Worm (Caenorhabditis elegans) whole organism, late embryonic: ENCODE data around the gene F43C11.7.

ENCODE experiments used
- C08G9.2 ChIP-seq: sonication (generic microtip); optimal IDR thresholded peaks from 2 replicates; lab custom pipeline; 2016; ENCODE audit warnings: mild to moderate bottlenecking, missing genetic modification characterization, moderate library complexity, missing compliant biosample characterization
- F13H6.1 ChIP-seq: sonication (generic microtip); optimal IDR thresholded peaks from 2 replicates; lab custom pipeline; 2016; ENCODE audit warnings: missing genetic modification characterization, missing compliant biosample characterization
- K02D7.2 ChIP-seq: sonication (generic microtip); optimal IDR thresholded peaks from 2 replicates; lab custom pipeline; 2017; ENCODE audit warnings: mild to moderate bottlenecking, missing genetic modification characterization, missing compliant biosample characterization
- Y22D7AL.16 ChIP-seq: sonication (generic microtip); optimal IDR thresholded peaks from 2 replicates; lab custom pipeline; 2016; ENCODE audit warnings: missing genetic modification characterization, missing compliant biosample characterization
- ahr-1 ChIP-seq: sonication (generic microtip); optimal IDR thresholded peaks from 2 replicates; lab custom pipeline; 2016; ENCODE audit warnings: missing genetic modification characterization, missing compliant biosample characterization
- ceh-14 ChIP-seq: sonication (generic microtip); optimal IDR thresholded peaks from 2 replicates; lab custom pipeline; 2016; ENCODE audit warnings: missing genotype, missing genetic modification characterization, missing compliant biosample characterization
- ceh-19 ChIP-seq: fragments of 200-800 bp; sonication (Bioruptor generic); optimal IDR thresholded peaks from 2 replicates; lab custom pipeline; 2018; ENCODE audit warnings: mild to moderate bottlenecking, missing genetic modification characterization, missing compliant biosample characterization
- ceh-2 ChIP-seq: sonication (generic microtip); optimal IDR thresholded peaks from 2 replicates; lab custom pipeline; 2016; ENCODE audit warnings: missing genotype, missing genetic modification characterization, missing compliant biosample characterization
- ceh-22 ChIP-seq: sonication (generic microtip); optimal IDR thresholded peaks from 2 replicates; lab custom pipeline; 2017; ENCODE audit warnings: missing biosample characterization, missing genetic modification characterization
- ceh-24 ChIP-seq: sonication (generic microtip); optimal IDR thresholded peaks from 2 replicates; lab custom pipeline; 2016; ENCODE audit warnings: mild to moderate bottlenecking, missing genetic modification characterization, missing compliant biosample characterization
- ceh-31 ChIP-seq: sonication (generic microtip); optimal IDR thresholded peaks from 2 replicates; lab custom pipeline; 2016; ENCODE audit warnings: missing genetic modification characterization, missing compliant biosample characterization
- ceh-34 ChIP-seq: sonication (generic microtip); optimal IDR thresholded peaks from 2 replicates; lab custom pipeline; 2016; ENCODE audit warnings: mild to moderate bottlenecking, missing genetic modification characterization, missing compliant biosample characterization
- ceh-48 ChIP-seq: sonication (generic microtip); optimal IDR thresholded peaks from 2 replicates; lab custom pipeline; 2016; ENCODE audit warnings: missing genetic modification characterization, inconsistent platforms, missing compliant biosample characterization
- ceh-6 ChIP-seq: fragments of 200-800 bp; sonication (Bioruptor generic); optimal IDR thresholded peaks from 2 replicates; lab custom pipeline; 2018; ENCODE audit warnings: mild to moderate bottlenecking, missing genetic modification characterization, missing compliant biosample characterization
- che-1 ChIP-seq: sonication (generic microtip); optimal IDR thresholded peaks from 2 replicates; lab custom pipeline; 2016; ENCODE audit warnings: mild to moderate bottlenecking, missing genetic modification characterization, missing compliant biosample characterization
- dmd-4 ChIP-seq: sonication (generic microtip); optimal IDR thresholded peaks from 2 replicates; lab custom pipeline; 2016; ENCODE audit warnings: borderline replicate concordance, missing genetic modification characterization, missing compliant biosample characterization
- dve-1 ChIP-seq: sonication (generic microtip); optimal IDR thresholded peaks from 2 replicates; lab custom pipeline; 2017; ENCODE audit warnings: antibody characterized with exemption, mild to moderate bottlenecking, missing genetic modification characterization, missing compliant biosample characterization
- elt-2 ChIP-seq: sonication (generic microtip); optimal IDR thresholded peaks from 2 replicates; lab custom pipeline; 2016; ENCODE audit warnings: missing genetic modification reagents, missing genetic modification characterization, missing compliant biosample characterization
- elt-4 ChIP-seq: sonication (generic microtip); optimal IDR thresholded peaks from 2 replicates; lab custom pipeline; 2016; ENCODE audit warnings: missing genetic modification characterization, missing compliant biosample characterization
- eyg-1 ChIP-seq: sonication (generic microtip); optimal IDR thresholded peaks from 2 replicates; lab custom pipeline; 2016; ENCODE audit warnings: missing genotype, missing genetic modification characterization, missing compliant biosample characterization
- fkh-6 ChIP-seq: sonication (generic microtip); optimal IDR thresholded peaks from 2 replicates; lab custom pipeline; 2016; ENCODE audit warnings: missing genetic modification characterization, missing compliant biosample characterization
- hlh-13 ChIP-seq: fragments of 200-800 bp; sonication (Bioruptor generic); optimal IDR thresholded peaks from 2 replicates; lab custom pipeline; 2018; ENCODE audit warnings: mild to moderate bottlenecking, missing genetic modification characterization, missing compliant biosample characterization
- hlh-15 ChIP-seq: sonication (generic microtip); optimal IDR thresholded peaks from 2 replicates; lab custom pipeline; 2016; ENCODE audit warnings: missing genetic modification characterization, missing compliant biosample characterization
- hlh-30 ChIP-seq: sonication (generic microtip); optimal IDR thresholded peaks from 2 replicates; lab custom pipeline; 2017; ENCODE audit warnings: antibody characterized with exemption, missing genetic modification characterization, missing compliant biosample characterization; ENCODE audit not compliant: insufficient read depth
- hlh-6 ChIP-seq: sonication (generic microtip); optimal IDR thresholded peaks from 2 replicates; lab custom pipeline; 2016; ENCODE audit warnings: missing genotype, missing genetic modification characterization, missing compliant biosample characterization
- nfya-1 ChIP-seq: sonication (generic microtip); optimal IDR thresholded peaks from 2 replicates; lab custom pipeline; 2017; ENCODE audit warnings: missing genetic modification characterization, mild to moderate bottlenecking, missing compliant biosample characterization, antibody characterized with exemption, moderate library complexity
- nhr-232 ChIP-seq: sonication (generic microtip); optimal IDR thresholded peaks from 2 replicates; lab custom pipeline; 2016; ENCODE audit warnings: missing genetic modification characterization, missing compliant biosample characterization
- npax-4 ChIP-seq: sonication (generic microtip); optimal IDR thresholded peaks from 2 replicates; lab custom pipeline; 2016; ENCODE audit warnings: missing genetic modification characterization, missing compliant biosample characterization
- pag-3 ChIP-seq: sonication (generic microtip); optimal IDR thresholded peaks from 2 replicates; lab custom pipeline; 2016; ENCODE audit warnings: missing compliant biosample characterization, missing genetic modification characterization, borderline replicate concordance
- pat-9 ChIP-seq: fragments of 200-800 bp; sonication (Bioruptor generic); optimal IDR thresholded peaks from 2 replicates; lab custom pipeline; 2018; ENCODE audit warnings: mild to moderate bottlenecking, missing genetic modification characterization, moderate library complexity, missing compliant biosample characterization
- pax-1 ChIP-seq: fragments of 150-350 bp; optimal IDR thresholded peaks from 2 replicates; lab custom pipeline; 2014; ENCODE audit warnings: missing biosample characterization, missing genetic modification characterization
- pha-2 ChIP-seq: sonication (generic microtip); optimal IDR thresholded peaks from 2 replicates; lab custom pipeline; 2017; ENCODE audit warnings: mild to moderate bottlenecking, missing genetic modification characterization, missing compliant biosample characterization
- pros-1 ChIP-seq: fragments of 150-350 bp; optimal IDR thresholded peaks from 2 replicates; lab custom pipeline; 2014; ENCODE audit warnings: missing biosample characterization, missing genetic modification reagents, missing genetic modification characterization
- ref-2 ChIP-seq: sonication (generic microtip); optimal IDR thresholded peaks from 2 replicates; lab custom pipeline; 2016; ENCODE audit warnings: missing genetic modification characterization, missing compliant biosample characterization
- rnt-1 ChIP-seq: sonication (generic microtip); optimal IDR thresholded peaks from 2 replicates; lab custom pipeline; 2016; ENCODE audit warnings: missing genetic modification characterization, missing compliant biosample characterization
- sdc-2 ChIP-seq: sonication (generic microtip); optimal IDR thresholded peaks from 2 replicates; lab custom pipeline; 2016; ENCODE audit warnings: missing genotype, missing genetic modification characterization, missing compliant biosample characterization
- sox-2 ChIP-seq: fragments of 200-800 bp; sonication (Bioruptor generic); IDR thresholded peaks from 2 replicates; pipeline ENCODE4 v1.3.6; 2022; ENCODE audit warnings: missing genetic modification reagents, missing genetic modification characterization, missing compliant biosample characterization
- tbx-2 ChIP-seq: sonication (generic microtip); optimal IDR thresholded peaks from 2 replicates; lab custom pipeline; 2016; ENCODE audit warnings: missing genetic modification characterization, missing compliant biosample characterization
- tbx-7 ChIP-seq: sonication (generic microtip); optimal IDR thresholded peaks from 2 replicates; lab custom pipeline; 2016; ENCODE audit warnings: missing genotype, missing genetic modification characterization, missing compliant biosample characterization
- ttx-3 ChIP-seq: sonication (generic microtip); optimal IDR thresholded peaks from 2 replicates; lab custom pipeline; 2016; ENCODE audit warnings: missing genetic modification reagents, missing genetic modification characterization, missing compliant biosample characterization
- unc-42 ChIP-seq: sonication (generic microtip); optimal IDR thresholded peaks from 2 replicates; lab custom pipeline; 2016; ENCODE audit warnings: missing genotype, missing genetic modification characterization, missing compliant biosample characterization
- unc-86 ChIP-seq: sonication (generic microtip); optimal IDR thresholded peaks from 2 replicates; lab custom pipeline; 2016; ENCODE audit warnings: missing genetic modification characterization, missing compliant biosample characterization
- zip-5 ChIP-seq: sonication (generic microtip); optimal IDR thresholded peaks from 2 replicates; lab custom pipeline; 2016; ENCODE audit warnings: missing genetic modification characterization, missing compliant biosample characterization
- ztf-16 ChIP-seq: sonication (generic microtip); optimal IDR thresholded peaks from 2 replicates; lab custom pipeline; 2017; ENCODE audit warnings: missing genetic modification characterization, missing compliant biosample characterization

Gene F43C11.7

ce11 chrII:2295817-2296315 is 39.8 kb upstream of the F43C11.7 start, which contains the start of gene fbxc-25:
TSS of gene fbxc-25 (minus strand) at chrII:2296265.
- TF ChIP-seq unc-42 (tag; lab: Kevin White, UChicago) (no peak), ceh-48 (no peak), ttx-3 (tag; lab: Kevin White, UChicago) (no peak), unc-86 (tag; lab: Kevin White, UChicago) (no peak), F13H6.1 (no peak), elt-2 (tag; lab: Kevin White, UChicago) (no peak)

DNA sequence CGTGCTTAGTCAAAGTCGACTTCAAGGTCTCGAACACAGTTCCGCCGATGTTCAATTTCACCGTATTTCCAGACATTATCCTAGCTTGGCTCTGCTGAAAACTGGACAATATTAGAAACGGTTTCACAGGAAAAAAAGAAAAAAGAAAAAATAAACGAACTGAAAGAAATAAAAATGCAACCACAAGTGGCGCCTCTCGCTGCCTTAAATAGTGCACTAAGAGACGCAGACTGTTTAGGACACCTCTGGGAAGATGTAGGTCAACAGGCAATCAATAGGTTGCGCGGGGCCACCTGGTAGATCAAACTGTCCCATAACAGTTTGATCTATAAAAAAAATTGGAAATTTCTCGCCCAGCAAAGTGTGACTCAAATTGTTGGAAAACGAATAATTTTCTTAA is 37.0 kb upstream of the F43C11.7 start, which contains the start of gene B0281.4:
Gene B0281.4, minus strand, starts transcription at position 101 of the 400 bp plus-strand sequence.
- TF ChIP-seq ceh-19 (GFP tag; lab: Kevin White, UChicago) = no peak
- no peak for TF ChIP-seq ceh-6 (GFP tag; lab: Kevin White, UChicago)

ce11 chrII:2300861-2301260 is 34.8 kb upstream of the F43C11.7 start, which contains the start of gene B0281.5:
TSS of gene B0281.5 (minus strand) at chrII:2300961.
- TF ChIP-seq ceh-14 (tag; lab: Kevin White, UChicago) = no peak
- no peak for TF ChIP-seq npax-4 (tag; lab: Kevin White, UChicago)
- TF ChIP-seq C08G9.2 = no peak
- TF ChIP-seq elt-4 = no peak
- no peak for TF ChIP-seq ceh-2 (tag; lab: Kevin White, UChicago)
- TF ChIP-seq tbx-7 = no peak
- TF ChIP-seq elt-2 (tag; lab: Kevin White, UChicago) = no peak
- no peak for TF ChIP-seq fkh-6 (tag; lab: Kevin White, UChicago)
- no peak for TF ChIP-seq sdc-2 (tag; lab: Kevin White, UChicago)
- no peak for TF ChIP-seq ceh-48

DNA sequence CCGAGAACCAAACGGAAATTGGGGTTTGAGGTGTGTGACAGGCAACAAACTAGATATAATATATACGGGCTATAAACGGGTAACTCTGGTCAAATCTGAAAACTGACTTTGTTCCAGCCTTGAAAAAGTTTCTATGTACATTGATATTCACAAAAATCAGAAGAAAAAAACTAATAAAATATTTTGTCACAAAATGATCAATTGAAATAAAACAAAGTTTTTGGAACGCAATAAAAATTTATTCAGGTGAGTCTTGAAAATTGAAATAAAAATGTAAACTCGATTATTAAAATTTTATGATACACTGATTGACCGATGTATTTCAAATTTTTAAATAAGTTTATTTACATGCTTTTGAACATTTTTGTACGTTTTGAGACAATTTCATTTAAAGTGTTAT is 33.4 kb upstream of the F43C11.7 start, which contains the start of gene B0281.6:
Gene B0281.6, minus strand, starts transcription at position 101 of the 400 bp plus-strand sequence.
- TF ChIP-seq ceh-34 (tag; lab: Kevin White, UChicago) (no peak), tbx-7 (no peak), hlh-13 (GFP tag; lab: Kevin White, UChicago) (no peak), hlh-30 (tag; lab: Kevin White, UChicago) (no peak), pha-2 (tag; lab: Kevin White, UChicago) (no peak), dve-1 (tag; lab: Kevin White, UChicago) (no peak), pax-1 (no peak), rnt-1 (no peak), Y22D7AL.16 (no peak), hlh-6 (tag; lab: Kevin White, UChicago) (no peak), dmd-4 (no peak), ceh-48 (no peak), ref-2 (tag; lab: Kevin White, UChicago) (no peak), zip-5 (tag; lab: Kevin White, UChicago) (no peak), ceh-22 (no peak), che-1 (no peak), pros-1 (tag; lab: Kevin White, UChicago) (no peak)

- TF ChIP-seq ceh-31 (tag; lab: Kevin White, UChicago) (no peak), K02D7.2 (no peak), ceh-22 (no peak), tbx-2 (tag; lab: Kevin White, UChicago) (no peak), che-1 (no peak), dve-1 (tag; lab: Kevin White, UChicago) (no peak), ceh-19 (GFP tag; lab: Kevin White, UChicago) (no peak)
These were observed 31.1 kb upstream of the F43C11.7 start for ce11 chrII:2304575-2304974.

DNA sequence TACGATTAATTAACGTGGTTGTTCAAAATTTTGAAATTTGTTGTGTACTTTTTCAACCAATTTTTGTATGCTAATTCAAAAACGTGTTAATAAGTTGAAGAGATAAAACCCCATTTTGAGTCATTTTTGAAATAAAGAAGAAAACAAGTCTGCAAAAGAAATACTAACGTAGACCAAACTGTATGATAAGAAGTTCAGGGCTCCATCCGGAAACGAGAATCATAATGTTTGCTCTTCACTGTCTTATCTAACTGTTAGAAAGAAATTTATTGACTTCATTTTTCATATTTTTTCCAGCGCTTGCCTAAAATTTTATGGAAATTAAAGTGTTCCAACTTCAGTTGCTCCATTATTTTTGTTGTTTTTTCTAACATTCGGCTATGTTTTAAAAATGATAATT is 30.2 kb upstream of the F43C11.7 start:
- TF ChIP-seq eyg-1 (tag; lab: Kevin White, UChicago) (no peak), ceh-14 (tag; lab: Kevin White, UChicago) (no peak), pat-9 (no peak), ahr-1 (no peak), hlh-6 (tag; lab: Kevin White, UChicago) (no peak), rnt-1 (no peak), nhr-232 (tag; lab: Kevin White, UChicago) (no peak), zip-5 (tag; lab: Kevin White, UChicago) (no peak), pag-3 (tag; lab: Kevin White, UChicago) (no peak), hlh-15 (tag; lab: Kevin White, UChicago) (no peak), nfya-1 (tag; lab: Kevin White, UChicago) (no peak), ceh-24 (tag; lab: Kevin White, UChicago) (no peak), C08G9.2 (no peak), ceh-6 (GFP tag; lab: Kevin White, UChicago) (no peak), Y22D7AL.16 (no peak), npax-4 (tag; lab: Kevin White, UChicago) (no peak), ztf-16 (no peak), sox-2 (GFP tag; lab: Robert Waterston, UW) (no peak)
